Worm (Caenorhabditis elegans) whole organism, late embryonic: ENCODE results near the gene F18C5.10.

Experiments
- C08G9.2 ChIP-seq: sonication (generic microtip); optimal IDR thresholded peaks from 2 replicates; lab custom pipeline; 2016; ENCODE audit warnings: mild to moderate bottlenecking, missing genetic modification characterization, moderate library complexity, missing compliant biosample characterization
- C38D4.7 ChIP-seq: fragments of 200-800 bp; sonication (Bioruptor generic); optimal IDR thresholded peaks from 2 replicates; lab custom pipeline; 2018; ENCODE audit warnings: mild to moderate bottlenecking, missing genetic modification characterization, moderate library complexity, missing compliant biosample characterization
- K02D7.2 ChIP-seq: sonication (generic microtip); optimal IDR thresholded peaks from 2 replicates; lab custom pipeline; 2017; ENCODE audit warnings: mild to moderate bottlenecking, missing genetic modification characterization, missing compliant biosample characterization
- Y22D7AL.16 ChIP-seq: sonication (generic microtip); optimal IDR thresholded peaks from 2 replicates; lab custom pipeline; 2016; ENCODE audit warnings: missing genetic modification characterization, missing compliant biosample characterization
- ama-1 ChIP-seq: fragments of 150-350 bp; optimal IDR thresholded peaks from 2 replicates; lab custom pipeline; 2014
- ceh-14 ChIP-seq: sonication (generic microtip); optimal IDR thresholded peaks from 2 replicates; lab custom pipeline; 2016; ENCODE audit warnings: missing genotype, missing genetic modification characterization, missing compliant biosample characterization
- ceh-19 ChIP-seq: fragments of 200-800 bp; sonication (Bioruptor generic); optimal IDR thresholded peaks from 2 replicates; lab custom pipeline; 2018; ENCODE audit warnings: mild to moderate bottlenecking, missing genetic modification characterization, missing compliant biosample characterization
- ceh-2 ChIP-seq: sonication (generic microtip); optimal IDR thresholded peaks from 2 replicates; lab custom pipeline; 2016; ENCODE audit warnings: missing genotype, missing genetic modification characterization, missing compliant biosample characterization
- ceh-31 ChIP-seq: sonication (generic microtip); optimal IDR thresholded peaks from 2 replicates; lab custom pipeline; 2016; ENCODE audit warnings: missing genetic modification characterization, missing compliant biosample characterization
- ceh-34 ChIP-seq: sonication (generic microtip); optimal IDR thresholded peaks from 2 replicates; lab custom pipeline; 2016; ENCODE audit warnings: mild to moderate bottlenecking, missing genetic modification characterization, missing compliant biosample characterization
- ceh-45 ChIP-seq: fragments of 200-800 bp; sonication (Bioruptor generic); IDR thresholded peaks from 2 replicates; pipeline ENCODE4 v1.3.6; 2022; ENCODE audit warnings: missing genetic modification reagents, missing genetic modification characterization, missing compliant biosample characterization
- ceh-48 ChIP-seq: sonication (generic microtip); optimal IDR thresholded peaks from 2 replicates; lab custom pipeline; 2016; ENCODE audit warnings: missing genetic modification characterization, inconsistent platforms, missing compliant biosample characterization
- ceh-6 ChIP-seq: fragments of 200-800 bp; sonication (Bioruptor generic); optimal IDR thresholded peaks from 2 replicates; lab custom pipeline; 2018; ENCODE audit warnings: mild to moderate bottlenecking, missing genetic modification characterization, missing compliant biosample characterization
- che-1 ChIP-seq: sonication (generic microtip); optimal IDR thresholded peaks from 2 replicates; lab custom pipeline; 2016; ENCODE audit warnings: mild to moderate bottlenecking, missing genetic modification characterization, missing compliant biosample characterization
- dmd-4 ChIP-seq: sonication (generic microtip); optimal IDR thresholded peaks from 2 replicates; lab custom pipeline; 2016; ENCODE audit warnings: borderline replicate concordance, missing genetic modification characterization, missing compliant biosample characterization
- dve-1 ChIP-seq: sonication (generic microtip); optimal IDR thresholded peaks from 2 replicates; lab custom pipeline; 2017; ENCODE audit warnings: antibody characterized with exemption, mild to moderate bottlenecking, missing genetic modification characterization, missing compliant biosample characterization
- elt-4 ChIP-seq: sonication (generic microtip); optimal IDR thresholded peaks from 2 replicates; lab custom pipeline; 2016; ENCODE audit warnings: missing genetic modification characterization, missing compliant biosample characterization
- eyg-1 ChIP-seq: sonication (generic microtip); optimal IDR thresholded peaks from 2 replicates; lab custom pipeline; 2016; ENCODE audit warnings: missing genotype, missing genetic modification characterization, missing compliant biosample characterization
- fax-1 ChIP-seq: sonication (generic microtip); optimal IDR thresholded peaks from 2 replicates; lab custom pipeline; 2016; ENCODE audit warnings: missing genotype, missing genetic modification characterization, missing compliant biosample characterization
- fkh-6 ChIP-seq: sonication (generic microtip); optimal IDR thresholded peaks from 2 replicates; lab custom pipeline; 2016; ENCODE audit warnings: missing genetic modification characterization, missing compliant biosample characterization
- gmeb-2 ChIP-seq: sonication (generic microtip); optimal IDR thresholded peaks from 2 replicates; lab custom pipeline; 2016; ENCODE audit warnings: missing genetic modification characterization, inconsistent platforms, missing compliant biosample characterization
- hlh-13 ChIP-seq: fragments of 200-800 bp; sonication (Bioruptor generic); optimal IDR thresholded peaks from 2 replicates; lab custom pipeline; 2018; ENCODE audit warnings: mild to moderate bottlenecking, missing genetic modification characterization, missing compliant biosample characterization
- hlh-8 ChIP-seq: sonication (generic microtip); optimal IDR thresholded peaks from 2 replicates; lab custom pipeline; 2016; ENCODE audit warnings: missing genotype, missing genetic modification characterization, missing compliant biosample characterization
- madf-2 ChIP-seq: sonication (generic microtip); optimal IDR thresholded peaks from 2 replicates; lab custom pipeline; 2017; ENCODE audit warnings: missing genetic modification characterization, missing compliant biosample characterization
- nfya-1 ChIP-seq: sonication (generic microtip); optimal IDR thresholded peaks from 2 replicates; lab custom pipeline; 2017; ENCODE audit warnings: missing genetic modification characterization, mild to moderate bottlenecking, missing compliant biosample characterization, antibody characterized with exemption, moderate library complexity
- nhr-11 ChIP-seq: fragments of 150-350 bp; optimal IDR thresholded peaks from 2 replicates; lab custom pipeline; 2014; ENCODE audit warnings: missing biosample characterization, missing genetic modification characterization
- nhr-232 ChIP-seq: sonication (generic microtip); optimal IDR thresholded peaks from 2 replicates; lab custom pipeline; 2016; ENCODE audit warnings: missing genetic modification characterization, missing compliant biosample characterization
- odd-2 ChIP-seq: sonication (generic microtip); optimal IDR thresholded peaks from 2 replicates; lab custom pipeline; 2017; ENCODE audit warnings: antibody characterized with exemption, mild to moderate bottlenecking, missing genetic modification characterization, missing compliant biosample characterization
- pag-3 ChIP-seq: sonication (generic microtip); optimal IDR thresholded peaks from 2 replicates; lab custom pipeline; 2016; ENCODE audit warnings: missing compliant biosample characterization, missing genetic modification characterization, borderline replicate concordance
- pat-9 ChIP-seq: fragments of 200-800 bp; sonication (Bioruptor generic); optimal IDR thresholded peaks from 2 replicates; lab custom pipeline; 2018; ENCODE audit warnings: mild to moderate bottlenecking, missing genetic modification characterization, moderate library complexity, missing compliant biosample characterization
- pha-2 ChIP-seq: sonication (generic microtip); optimal IDR thresholded peaks from 2 replicates; lab custom pipeline; 2017; ENCODE audit warnings: mild to moderate bottlenecking, missing genetic modification characterization, missing compliant biosample characterization
- pha-4 ChIP-seq: fragments of 150-350 bp; optimal IDR thresholded peaks from 2 replicates; lab custom pipeline; 2018; ENCODE audit warnings: missing biosample characterization, missing genetic modification reagents, missing genetic modification characterization
- pqm-1 ChIP-seq: sonication (generic microtip); optimal IDR thresholded peaks from 2 replicates; lab custom pipeline; 2016; ENCODE audit warnings: missing genetic modification characterization, missing compliant biosample characterization
- pros-1 ChIP-seq: fragments of 150-350 bp; optimal IDR thresholded peaks from 2 replicates; lab custom pipeline; 2014; ENCODE audit warnings: missing biosample characterization, missing genetic modification reagents, missing genetic modification characterization
- ref-2 ChIP-seq: sonication (generic microtip); optimal IDR thresholded peaks from 2 replicates; lab custom pipeline; 2016; ENCODE audit warnings: missing genetic modification characterization, missing compliant biosample characterization
- rnt-1 ChIP-seq: sonication (generic microtip); optimal IDR thresholded peaks from 2 replicates; lab custom pipeline; 2016; ENCODE audit warnings: missing genetic modification characterization, missing compliant biosample characterization
- sdc-2 ChIP-seq: sonication (generic microtip); optimal IDR thresholded peaks from 2 replicates; lab custom pipeline; 2016; ENCODE audit warnings: missing genotype, missing genetic modification characterization, missing compliant biosample characterization
- sox-2 ChIP-seq: fragments of 200-800 bp; sonication (Bioruptor generic); IDR thresholded peaks from 2 replicates; pipeline ENCODE4 v1.3.6; 2022; ENCODE audit warnings: missing genetic modification reagents, missing genetic modification characterization, missing compliant biosample characterization
- tbx-2 ChIP-seq: sonication (generic microtip); optimal IDR thresholded peaks from 2 replicates; lab custom pipeline; 2016; ENCODE audit warnings: missing genetic modification characterization, missing compliant biosample characterization
- ttx-3 ChIP-seq: sonication (generic microtip); optimal IDR thresholded peaks from 2 replicates; lab custom pipeline; 2016; ENCODE audit warnings: missing genetic modification reagents, missing genetic modification characterization, missing compliant biosample characterization
- unc-3 ChIP-seq, 2 experiments: fragments of 200-800 bp in 1 of 2; sonication (Bioruptor generic) in 1 of 2; sonication (generic microtip) in 1 of 2; conservative IDR thresholded peaks in 1 of 2; optimal IDR thresholded peaks in 1 of 2; 2 replicates each; pipeline versions ENCODE4 v1.3.6 to Lab custom; 2016 to 2022; ENCODE audit warnings: missing compliant biosample characterization in 2 of 2, missing genetic modification characterization in 2 of 2, missing genetic modification reagents in 1 of 2
- unc-42 ChIP-seq: sonication (generic microtip); optimal IDR thresholded peaks from 2 replicates; lab custom pipeline; 2016; ENCODE audit warnings: missing genotype, missing genetic modification characterization, missing compliant biosample characterization
- unc-55 ChIP-seq: sonication (generic microtip); optimal IDR thresholded peaks from 2 replicates; lab custom pipeline; 2017; ENCODE audit warnings: missing biosample characterization, missing genetic modification reagents, missing genetic modification characterization
- unc-86 ChIP-seq: sonication (generic microtip); optimal IDR thresholded peaks from 2 replicates; lab custom pipeline; 2016; ENCODE audit warnings: missing genetic modification characterization, missing compliant biosample characterization

F18C5.10 gene

ce11 chrII:6523940-6524339 is 37.3 kb downstream of the F18C5.10 start:
- TF ChIP-seq pha-2 (tag; lab: Kevin White, UChicago) (no peak), madf-2 (tag; lab: Kevin White, UChicago) (no peak), ceh-2 (tag; lab: Kevin White, UChicago) (no peak), ceh-14 (tag; lab: Kevin White, UChicago) (no peak), che-1 (tag; lab: Kevin White, UChicago) (no peak), pros-1 (no peak), dve-1 (no peak), fkh-6 (tag; lab: Kevin White, UChicago) (no peak), hlh-13 (no peak), ceh-6 (no peak)

ce11 chrII:6522622-6523254 is 38.5 kb downstream of the F18C5.10 start:
- no peak for TF ChIP-seq nhr-232 (tag; lab: Kevin White, UChicago)
- no peak for TF ChIP-seq ceh-45 (GFP tag; lab: Robert Waterston, UW)
- no peak for TF ChIP-seq sox-2 (GFP tag; lab: Robert Waterston, UW)
- no peak for TF ChIP-seq hlh-13
- TF ChIP-seq C08G9.2: no peak
- TF ChIP-seq nhr-11 (tag; lab: Kevin White, UChicago): no peak
- no peak for TF ChIP-seq ama-1 (lab: Kevin White, UChicago)
- no peak for TF ChIP-seq ceh-19 (GFP tag; lab: Kevin White, UChicago)
- peak; percentile 57 for TF ChIP-seq ceh-31 (tag; lab: Kevin White, UChicago)
- TF ChIP-seq unc-42 (tag; lab: Kevin White, UChicago): no peak
- TF ChIP-seq dve-1: no peak
- TF ChIP-seq ref-2 (tag; lab: Kevin White, UChicago): peak; percentile 39
- TF ChIP-seq unc-3 (GFP tag; conservative IDR thresholded peaks at IDR 0.05; lab: Robert Waterston, UW): no peak
- TF ChIP-seq unc-3 (tag; optimal IDR thresholded peaks at IDR 0.05; lab: Kevin White, UChicago): no peak
- no peak for TF ChIP-seq pat-9
- TF ChIP-seq sdc-2: peak; percentile 30
- TF ChIP-seq unc-86 (tag; lab: Kevin White, UChicago): no peak
- no peak for TF ChIP-seq ceh-48
- no peak for TF ChIP-seq pha-2 (tag; lab: Kevin White, UChicago)
- TF ChIP-seq Y22D7AL.16 (tag; lab: Kevin White, UChicago): no peak
- TF ChIP-seq gmeb-2: no peak
- TF ChIP-seq ttx-3 (tag; lab: Kevin White, UChicago): no peak
- TF ChIP-seq hlh-8 (tag; lab: Kevin White, UChicago): peak; percentile 1
- peak; percentile 74 for TF ChIP-seq unc-55 (GFP tag; lab: Kevin White, UChicago)
- TF ChIP-seq tbx-2 (tag; lab: Kevin White, UChicago): peak; percentile 72
- TF ChIP-seq rnt-1: peak; percentile 18
- no peak for TF ChIP-seq fkh-6 (tag; lab: Kevin White, UChicago)
- no peak for TF ChIP-seq fax-1 (tag; lab: Kevin White, UChicago)
- TF ChIP-seq nfya-1 (tag; lab: Kevin White, UChicago): peak; percentile 21
- peak; percentile 32 for TF ChIP-seq ceh-34 (tag; lab: Kevin White, UChicago)
- TF ChIP-seq, all 69 proteins: peak for 9

DNA sequence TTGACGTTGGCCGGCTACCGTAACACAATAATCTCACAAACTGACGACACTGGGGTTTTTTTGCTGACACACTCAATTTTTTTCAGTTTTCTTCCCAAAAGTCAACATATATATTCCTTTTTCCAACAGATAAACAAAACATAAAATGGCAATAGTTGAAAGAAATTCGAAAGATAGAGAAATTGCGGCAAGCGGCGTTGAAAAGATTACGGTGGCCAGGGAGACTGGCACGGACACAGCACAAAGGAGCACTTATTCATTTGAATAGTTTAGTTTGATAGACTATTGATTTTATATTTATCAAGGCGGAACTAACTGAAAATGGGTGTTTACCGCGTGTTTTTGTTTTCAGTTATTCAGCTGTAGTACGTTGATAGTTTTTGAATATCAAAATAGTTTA is 39.9 kb downstream of the F18C5.10 start, which contains the start of gene toe-2:
TSS of gene toe-2 (minus strand) at position 70 of the 400 bp plus-strand sequence.
- no peak for TF ChIP-seq odd-2 (tag; lab: Kevin White, UChicago)
- no peak for TF ChIP-seq pha-4 (tag; lab: Kevin White, UChicago)
- TF ChIP-seq elt-4: no peak
- TF ChIP-seq fax-1 (tag; lab: Kevin White, UChicago): no peak
- TF ChIP-seq pha-2 (tag; lab: Kevin White, UChicago): no peak
- TF ChIP-seq sox-2 (GFP tag; lab: Robert Waterston, UW): no peak
- TF ChIP-seq pag-3 (tag; lab: Kevin White, UChicago): no peak
- no peak for TF ChIP-seq eyg-1 (tag; lab: Kevin White, UChicago)
- TF ChIP-seq ama-1 (lab: Kevin White, UChicago): no peak
- TF ChIP-seq C38D4.7 (GFP tag; lab: Kevin White, UChicago): no peak
- no peak for TF ChIP-seq dmd-4 (tag; lab: Kevin White, UChicago)
- TF ChIP-seq nhr-11 (tag; lab: Kevin White, UChicago): no peak
- no peak for TF ChIP-seq C08G9.2
- no peak for TF ChIP-seq pros-1
- no peak for TF ChIP-seq K02D7.2 (tag; lab: Kevin White, UChicago)
- no peak for TF ChIP-seq ceh-48
- TF ChIP-seq ceh-34 (tag; lab: Kevin White, UChicago): no peak
- TF ChIP-seq unc-42 (tag; lab: Kevin White, UChicago): no peak
- no peak for TF ChIP-seq pqm-1
